Fruit fly (Drosophila melanogaster): ENCODE data around the gene AstA-R1.
A peak's percentile ranks its signal among the peaks of the same experiment; 100 is the strongest.

DNA sequence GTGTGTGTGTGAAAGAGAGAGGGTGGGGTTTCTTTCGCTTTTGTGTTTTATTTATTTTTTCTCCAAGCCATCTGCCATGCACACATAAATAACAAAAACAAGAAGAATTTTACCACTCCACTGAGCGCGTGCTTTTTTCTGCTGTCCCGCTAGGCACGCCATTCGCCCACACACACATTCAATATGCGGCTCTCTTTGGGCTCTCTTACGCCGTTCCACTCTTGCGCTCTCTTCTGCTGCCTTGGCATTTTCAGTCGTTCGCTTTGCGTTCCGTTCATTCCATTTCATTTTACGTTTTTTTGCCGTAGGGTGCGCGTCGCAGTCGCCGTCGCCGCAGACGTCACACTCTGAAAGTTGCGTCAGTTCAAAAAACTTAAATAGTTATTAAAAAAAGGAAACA, 114.7 kb downstream of the AstA-R1 start:
- TF ChIP-seq Mnt (GFP tag; optimal IDR thresholded peaks at IDR 0.05) (peak; percentile 92), ovo (GFP tag; optimal IDR thresholded peaks at IDR 0.05) (no peak), CG5204 (GFP tag; optimal IDR thresholded peaks at IDR 0.05) (no peak), cnc (optimal IDR thresholded peaks at IDR 0.05) (no peak), Crg-1 (GFP tag; optimal IDR thresholded peaks at IDR 0.05) (peak; percentile 38), CG33017 (tag; optimal IDR thresholded peaks at IDR 0.05) (peak; percentile 26), CG7101 (tag; optimal IDR thresholded peaks at IDR 0.05) (peak; percentile 18), CG12768 (GFP tag; optimal IDR thresholded peaks at IDR 0.05) (no peak), CG14711 (tag; optimal IDR thresholded peaks at IDR 0.05) (no peak), Clk (GFP tag; optimal IDR thresholded peaks at IDR 0.05) (no peak), kay (GFP tag; ENCODE audit: borderline replicate concordance) (no peak), pad (GFP tag; optimal IDR thresholded peaks at IDR 0.05) (peak; percentile 57)
